Worm (Caenorhabditis elegans) whole organism, L4 larva: ENCODE measurements around the gene F38E9.4.

ENCODE experiments used
- F49E8.2 ChIP-seq: sonication (generic microtip); optimal IDR thresholded peaks from 2 replicates; lab custom pipeline; 2016; ENCODE audit warnings: missing compliant biosample characterization, mild to moderate bottlenecking, missing genetic modification characterization, borderline replicate concordance
- Y105C5A.15 ChIP-seq: fragments of 200-800 bp; sonication (Bioruptor generic); IDR thresholded peaks from 2 replicates; pipeline ENCODE4 v1.3.6; 2022; ENCODE audit warnings: missing genetic modification characterization, missing compliant biosample characterization
- Y5F2A.4 ChIP-seq: fragments of 200-800 bp; sonication (Bioruptor generic); optimal IDR thresholded peaks from 2 replicates; lab custom pipeline; 2018; ENCODE audit warnings: mild to moderate bottlenecking, missing genetic modification characterization, missing compliant biosample characterization
- ZK546.5 ChIP-seq, 2 experiments: sonication (generic microtip); optimal IDR thresholded peaks; 2 replicates each; lab custom pipeline; 2017; ENCODE audit warnings: missing biosample characterization in 2 of 2, missing genetic modification characterization in 2 of 2
- aha-1 ChIP-seq: fragments of 150-350 bp; peaks from one replicate; lab custom pipeline; 2014; ENCODE audit warnings: missing biosample characterization, missing genetic modification characterization
- arid-1 ChIP-seq: fragments of 200-800 bp; sonication (Bioruptor generic); conservative IDR thresholded peaks from 2 replicates; pipeline ENCODE4 v1.3.6; 2022; ENCODE audit warnings: missing genetic modification reagents, missing genetic modification characterization, missing compliant biosample characterization
- ceh-44 ChIP-seq: fragments of 200-800 bp; sonication (Bioruptor generic); IDR thresholded peaks from 2 replicates; pipeline ENCODE4 v1.3.6; 2022; ENCODE audit warnings: missing genetic modification reagents, missing genetic modification characterization, missing compliant biosample characterization
- cey-2 ChIP-seq: sonication (generic microtip); optimal IDR thresholded peaks from 3 replicates; lab custom pipeline; 2017; ENCODE audit warnings: missing genetic modification characterization, mild to moderate bottlenecking, missing compliant biosample characterization, antibody characterized with exemption, borderline replicate concordance; ENCODE audit not compliant: insufficient read depth
- daf-16 ChIP-seq, 3 experiments: sonication (generic microtip); optimal IDR thresholded peaks; 2 replicates each; lab custom pipeline; 2016 to 2017; ENCODE audit warnings: missing genetic modification characterization in 3 of 3, missing genetic modification reagents in 3 of 3, mild to moderate bottlenecking in 2 of 3, missing compliant biosample characterization in 2 of 3, missing biosample characterization in 1 of 3, moderate library complexity in 1 of 3
- daf-19 ChIP-seq: fragments of 200-800 bp; sonication (Bioruptor generic); conservative IDR thresholded peaks from 2 replicates; pipeline ENCODE4 v1.3.6; 2022; ENCODE audit warnings: missing genetic modification characterization, missing compliant biosample characterization
- dmd-6 ChIP-seq: fragments of 200-800 bp; sonication (Bioruptor generic); IDR thresholded peaks from 2 replicates; pipeline ENCODE4 v1.3.6; 2022; ENCODE audit warnings: missing genetic modification reagents, missing genetic modification characterization, missing compliant biosample characterization
- hlh-11 ChIP-seq: fragments of 200-800 bp; sonication (Bioruptor generic); optimal IDR thresholded peaks from 2 replicates; lab custom pipeline; 2018; ENCODE audit warnings: mild to moderate bottlenecking, missing genetic modification characterization, missing compliant biosample characterization
- hlh-30 ChIP-seq: sonication (generic microtip); optimal IDR thresholded peaks from 2 replicates; lab custom pipeline; 2017; ENCODE audit warnings: antibody characterized with exemption, mild to moderate bottlenecking, missing genetic modification characterization, missing compliant biosample characterization; ENCODE audit not compliant: insufficient read depth
- lin-1 ChIP-seq: fragments of 200-800 bp; sonication (Bioruptor generic); IDR thresholded peaks from 2 replicates; pipeline ENCODE4 v1.3.6; 2022; ENCODE audit warnings: missing genetic modification reagents, missing genetic modification characterization, missing compliant biosample characterization
- lin-13 ChIP-seq: fragments of 150-350 bp; optimal IDR thresholded peaks from 2 replicates; lab custom pipeline; 2014; ENCODE audit warnings: missing biosample characterization, missing genetic modification reagents, missing genetic modification characterization
- lin-15B ChIP-seq: fragments of 150-350 bp; sonication (generic microtip); optimal IDR thresholded peaks from 3 replicates; lab custom pipeline; 2014; ENCODE audit warnings: missing biosample characterization, missing genetic modification characterization
- lin-38 ChIP-seq: fragments of 200-800 bp; sonication (Bioruptor generic); IDR thresholded peaks from 2 replicates; pipeline ENCODE4 v1.3.6; 2022; ENCODE audit warnings: missing genetic modification reagents, missing genetic modification characterization, missing compliant biosample characterization
- lin-39 ChIP-seq: fragments of 150-350 bp; optimal IDR thresholded peaks from 2 replicates; lab custom pipeline; 2014; ENCODE audit warnings: missing biosample characterization, missing genetic modification reagents, missing genetic modification characterization
- madf-9 ChIP-seq: fragments of 200-800 bp; sonication (Bioruptor generic); conservative IDR thresholded peaks from 2 replicates; pipeline ENCODE4 v1.3.6; 2022; ENCODE audit warnings: missing genetic modification reagents, missing genetic modification characterization, missing compliant biosample characterization
- mdl-1 ChIP-seq, 2 experiments: fragments of 150-350 bp in 1 of 2; sonication (generic microtip) in 1 of 2; optimal IDR thresholded peaks; 2 replicates each; lab custom pipeline; 2014 to 2017; ENCODE audit warnings: missing biosample characterization in 2 of 2, missing genetic modification characterization in 2 of 2
- mes-2 ChIP-seq: sonication (generic microtip); optimal IDR thresholded peaks from 2 replicates; lab custom pipeline; 2016; ENCODE audit warnings: missing genotype, mild to moderate bottlenecking, missing genetic modification characterization, missing compliant biosample characterization; ENCODE audit not compliant: poor library complexity, severe bottlenecking
- mxl-3 ChIP-seq: fragments of 200-800 bp; sonication (Bioruptor generic); optimal IDR thresholded peaks from 2 replicates; lab custom pipeline; 2018; ENCODE audit warnings: mild to moderate bottlenecking, missing genetic modification characterization, missing compliant biosample characterization
- nhr-28 ChIP-seq: fragments of 150-350 bp; optimal IDR thresholded peaks from 2 replicates; lab custom pipeline; 2014; ENCODE audit warnings: missing biosample characterization, missing genetic modification characterization
- pha-4 ChIP-seq, 2 experiments: fragments of 150-350 bp in 1 of 2; fragments of 200-800 bp in 1 of 2; sonication (Bioruptor generic) in 1 of 2; IDR thresholded peaks in 1 of 2; optimal IDR thresholded peaks in 1 of 2; 2 replicates each; pipeline versions ENCODE4 v1.3.6 to Lab custom; 2014 to 2022; ENCODE audit warnings: missing genetic modification characterization in 2 of 2, missing genetic modification reagents in 2 of 2, missing biosample characterization in 1 of 2, missing compliant biosample characterization in 1 of 2
- php-3 ChIP-seq: fragments of 200-800 bp; sonication (Bioruptor generic); IDR thresholded peaks from 2 replicates; pipeline ENCODE4 v1.3.6; 2022; ENCODE audit warnings: missing genetic modification reagents, missing genetic modification characterization, missing compliant biosample characterization
- pqm-1 ChIP-seq: sonication (generic microtip); optimal IDR thresholded peaks from 2 replicates; lab custom pipeline; 2017; ENCODE audit warnings: missing biosample characterization, missing genetic modification characterization
- saeg-2 ChIP-seq: fragments of 200-800 bp; sonication (Bioruptor generic); IDR thresholded peaks from 2 replicates; pipeline ENCODE4 v1.3.6; 2022; ENCODE audit warnings: missing genetic modification reagents, missing genetic modification characterization, missing compliant biosample characterization
- set-16 ChIP-seq: fragments of 200-800 bp; sonication (Bioruptor generic); IDR thresholded peaks from 2 replicates; pipeline ENCODE4 v1.3.6; 2022; ENCODE audit warnings: missing genetic modification reagents, missing genetic modification characterization, missing compliant biosample characterization
- skn-1 ChIP-seq: fragments of 150-350 bp; optimal IDR thresholded peaks from 2 replicates; lab custom pipeline; 2014; ENCODE audit warnings: missing biosample characterization, missing genetic modification characterization
- snpc-1.2 ChIP-seq: fragments of 200-800 bp; sonication (Bioruptor generic); IDR thresholded peaks from 2 replicates; pipeline ENCODE4 v1.3.6; 2022; ENCODE audit warnings: missing genetic modification reagents, missing genetic modification characterization, missing compliant biosample characterization
- snpc-4 ChIP-seq: fragments of 150-350 bp; optimal IDR thresholded peaks from 2 replicates; lab custom pipeline; 2014; ENCODE audit warnings: missing biosample characterization, missing genetic modification characterization
- tra-1 ChIP-seq: fragments of 200-800 bp; sonication (Bioruptor generic); IDR thresholded peaks from 2 replicates; pipeline ENCODE4 v1.3.6; 2022; ENCODE audit warnings: missing genetic modification reagents, missing genetic modification characterization, missing compliant biosample characterization
- unc-62 ChIP-seq, 3 experiments: fragments of 150-350 bp in 1 of 3; sonication (generic microtip); optimal IDR thresholded peaks in 2 of 3; peaks in 1 of 3; 1 replicate in 1 of 3; 2 replicates in 2 of 3; lab custom pipeline; 2014 to 2017; ENCODE audit warnings: missing biosample characterization in 3 of 3, missing genetic modification characterization in 3 of 3, missing genetic modification reagents in 3 of 3, missing genotype in 1 of 3

The F38E9.4 gene

DNA sequence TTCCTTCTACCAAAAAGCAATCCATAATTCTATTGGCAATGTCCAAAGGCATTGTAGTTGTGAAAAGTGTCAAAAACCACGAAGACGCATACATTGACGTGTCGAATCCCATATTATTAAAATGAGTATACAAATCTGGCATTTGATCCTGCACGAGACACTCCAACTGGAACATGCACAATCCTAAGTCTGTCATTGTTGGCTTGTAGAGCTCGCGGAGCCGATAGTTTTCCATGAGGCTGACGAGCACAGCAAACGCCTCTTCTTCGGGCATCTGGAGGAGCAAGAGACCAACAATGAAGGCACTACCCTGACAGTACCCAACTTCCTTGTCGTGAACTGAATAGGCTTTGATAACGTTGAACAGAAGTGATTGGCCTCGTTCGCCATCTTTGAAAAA lies 45.1 kb upstream of the F38E9.4 start:
- TF ChIP-seq cey-2 (tag; lab: Kevin White, UChicago), result no peak
- TF ChIP-seq unc-62 (GFP tag; optimal IDR thresholded peaks at IDR 0.05 in 1 of 2; lab: Kevin White, UChicago), result peak in 1 of 2 experiments; percentile 70
- no peak for TF ChIP-seq unc-62 (tag; optimal IDR thresholded peaks at IDR 0.05; lab: Kevin White, UChicago)

- TF ChIP-seq set-16 (GFP tag; lab: Robert Waterston, UW) (no peak), snpc-4 (tag; lab: Kevin White, UChicago) (no peak), hlh-30 (tag; lab: Kevin White, UChicago) (no peak), F49E8.2 (tag; lab: Kevin White, UChicago) (no peak), unc-62 (GFP tag; optimal IDR thresholded peaks at IDR 0.05 in 1 of 2; lab: Kevin White, UChicago) (peak in 1 of 2 experiments; percentile 52), unc-62 (tag; optimal IDR thresholded peaks at IDR 0.05; lab: Kevin White, UChicago) (no peak), skn-1 (no peak), ZK546.5 (tag; optimal IDR thresholded peaks at IDR 0.05; lab: Kevin White, UChicago) (no peak), tra-1 (no peak), daf-19 (GFP tag; lab: Robert Waterston, UW) (no peak), madf-9 (no peak), lin-15B (tag; lab: Kevin White, UChicago) (no peak), saeg-2 (GFP tag; lab: Robert Waterston, UW) (no peak), lin-38 (GFP tag; lab: Robert Waterston, UW) (no peak), Y105C5A.15 (no peak), snpc-1.2 (no peak), Y5F2A.4 (GFP tag; lab: Kevin White, UChicago) (no peak), aha-1 (tag; lab: Kevin White, UChicago) (peak; percentile 70)
Observed at ce11 chrX:16409220-16409619, 42.5 kb upstream of the F38E9.4 start.

DNA sequence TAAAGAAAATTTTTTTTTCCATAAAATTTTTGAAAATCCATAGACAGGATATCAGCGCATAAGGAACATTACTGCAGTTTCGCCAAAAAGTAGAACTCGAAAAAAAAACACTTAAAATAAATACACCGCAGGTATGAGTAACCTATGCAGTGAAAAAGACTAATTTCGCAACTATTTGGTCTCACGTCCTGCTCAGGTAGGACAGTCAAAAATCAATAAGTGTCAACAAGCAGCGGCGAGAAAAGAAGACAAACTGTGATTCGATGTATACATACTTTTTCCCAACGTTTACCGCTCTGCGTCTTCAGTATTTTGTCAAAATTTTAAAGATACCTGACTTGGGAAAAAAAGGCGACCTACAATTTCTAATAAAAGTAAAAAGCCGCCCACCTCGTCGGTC lies 39.8 kb upstream of the F38E9.4 start:
- TF ChIP-seq pha-4 (GFP tag; IDR thresholded peaks at IDR 0.05; lab: Robert Waterston, UW) (no peak), pha-4 (tag; optimal IDR thresholded peaks at IDR 0.05; lab: Kevin White, UChicago) (peak; percentile 61), ceh-44 (no peak), lin-15B (tag; lab: Kevin White, UChicago) (no peak), skn-1 (no peak), lin-39 (no peak)

DNA sequence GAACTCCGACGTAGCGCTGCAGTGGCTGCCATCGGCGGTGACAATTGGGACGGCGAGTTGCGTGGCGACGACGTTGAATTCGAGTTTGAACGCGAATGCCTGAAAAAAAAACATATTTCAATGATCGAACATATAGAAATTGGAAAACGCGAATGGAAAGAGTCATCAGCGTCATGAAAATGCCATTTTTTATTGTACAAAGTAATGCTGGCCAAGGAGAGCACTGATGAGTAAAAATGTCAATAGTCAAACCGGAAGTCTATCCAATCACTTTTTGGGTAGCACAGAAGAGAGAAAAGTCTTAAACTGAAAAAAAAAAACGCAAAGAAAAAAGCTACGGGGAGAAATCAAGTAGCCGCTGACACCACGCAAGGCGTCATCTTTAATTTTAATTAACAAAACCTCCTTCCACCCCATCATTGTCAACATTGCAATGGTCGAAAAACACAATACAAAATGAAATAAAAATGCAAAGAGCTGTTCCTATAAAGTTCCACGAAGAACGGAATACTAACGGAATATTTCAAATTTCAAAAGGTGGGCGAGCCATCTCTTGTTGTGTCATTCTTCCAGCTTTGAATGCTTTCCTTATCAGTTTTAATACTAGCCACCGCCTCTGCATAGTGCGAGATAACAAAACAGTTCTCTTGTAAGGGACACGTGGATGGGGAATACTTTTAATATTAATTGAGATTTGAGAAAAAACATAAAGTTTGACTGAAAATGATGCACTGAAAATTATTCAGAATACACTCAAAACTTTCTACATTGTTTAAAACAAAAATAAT lies 38.3 kb upstream of the F38E9.4 start:
- TF ChIP-seq dmd-6 (GFP tag; lab: Robert Waterston, UW) (peak; percentile 48), php-3 (GFP tag; lab: Robert Waterston, UW) (no peak), nhr-28 (tag; lab: Kevin White, UChicago) (peak; percentile 33), hlh-11 (tag; lab: Kevin White, UChicago) (peak; percentile 23), mxl-3 (GFP tag; lab: Kevin White, UChicago) (peak; percentile 22), lin-13 (GFP tag; lab: Kevin White, UChicago) (no peak), arid-1 (no peak), mes-2 (no peak), pqm-1 (tag; lab: Kevin White, UChicago) (peak; percentile 77), mdl-1 (tag; optimal IDR thresholded peaks at IDR 0.05; lab: Kevin White, UChicago) (peak in 1 of 2 experiments; percentile 34), hlh-30 (tag; lab: Kevin White, UChicago) (peak; percentile 7), aha-1 (tag; lab: Kevin White, UChicago) (peak; percentile 95), daf-16 (GFP tag; optimal IDR thresholded peaks at IDR 0.05; lab: Kevin White, UChicago) (no peak), daf-16 (tag; optimal IDR thresholded peaks at IDR 0.05; lab: Kevin White, UChicago) (peak; percentile 23), lin-1 (GFP tag; lab: Robert Waterston, UW) (no peak)
